Fruit fly (Drosophila melanogaster) S2 (cell line): ENCODE results near the gene CG43373.

ENCODE experiments used
- CG8478 ChIP-seq: fragments of >200 bp; optimal IDR thresholded peaks from 2 replicates; lab custom pipeline; 2018
- CTCF ChIP-seq, 2 experiments: fragments of >200 bp; optimal IDR thresholded peaks; 2 replicates each; lab custom pipeline; 2018

dm6 chr3L:16474130-16474529, 69.0 kb downstream of the CG43373 start:
- TF ChIP-seq CG8478 (no peak), CTCF (optimal IDR thresholded peaks at IDR 0.05; lab: Kevin White, UChicago) (no peak)
